Fruit fly (Drosophila melanogaster) whole organism, wandering third instar larva: ENCODE results near the gene trol.

Experiments
- CG32264 ChIP-seq: fragments of 200-800 bp; sonication (Bioruptor generic); optimal IDR thresholded peaks from 2 replicates; lab custom pipeline; 2016; ENCODE audit warnings: missing biosample characterization, missing genetic modification characterization
- CrebA ChIP-seq: fragments of 200-800 bp; sonication (Bioruptor generic); optimal IDR thresholded peaks from 2 replicates; lab custom pipeline; 2016; ENCODE audit warnings: missing biosample characterization, mild to moderate bottlenecking, missing genetic modification characterization, borderline replicate concordance
- Dfd ChIP-seq: fragments of >200 bp; optimal IDR thresholded peaks from 2 replicates; lab custom pipeline; 2017; ENCODE audit warnings: missing biosample characterization, missing genetic modification characterization
- Dif ChIP-seq: fragments of 200-275, 200-300 bp; sonication (Bioruptor generic); optimal IDR thresholded peaks from 2 replicates; lab custom pipeline; 2018; ENCODE audit warnings: missing biosample characterization, missing genetic modification characterization; ENCODE audit not compliant: partially characterized antibody
- GATAd ChIP-seq: sonication (Bioruptor generic); optimal IDR thresholded peaks from 2 replicates; lab custom pipeline; 2016; ENCODE audit warnings: missing biosample characterization, missing genetic modification characterization
- Hnf4 ChIP-seq: fragments of 200-800 bp; sonication (Bioruptor generic); optimal IDR thresholded peaks from 2 replicates; lab custom pipeline; 2016; ENCODE audit warnings: missing biosample characterization, mild to moderate bottlenecking, missing genetic modification characterization
- Hr78 ChIP-seq: fragments of >200 bp; optimal IDR thresholded peaks from 2 replicates; lab custom pipeline; 2017; ENCODE audit warnings: missing biosample characterization, missing genetic modification characterization
- Mio ChIP-seq: sonication (Bioruptor generic); optimal IDR thresholded peaks from 2 replicates; lab custom pipeline; 2016; ENCODE audit warnings: missing biosample characterization, missing genetic modification characterization
- Myc ChIP-seq: fragments of >200 bp; optimal IDR thresholded peaks from 2 replicates; lab custom pipeline; 2017
- N ChIP-seq: fragments of >200 bp; optimal IDR thresholded peaks from 2 replicates; lab custom pipeline; 2018; ENCODE audit warnings: missing biosample characterization, missing external identifiers, missing genetic modification characterization
- Rel ChIP-seq, 2 experiments: fragments of 200-800 bp; sonication (Bioruptor generic) in 1 of 2; optimal IDR thresholded peaks; 2 replicates in 1 of 2; 3 replicates in 1 of 2; lab custom pipeline; 2016 to 2019; ENCODE audit warnings: mild to moderate bottlenecking in 2 of 2, missing biosample characterization in 2 of 2, missing genetic modification characterization in 2 of 2, moderate library complexity in 1 of 2
- Sp1 ChIP-seq: fragments of 200-800 bp; sonication (Bioruptor generic); optimal IDR thresholded peaks from 3 replicates; lab custom pipeline; 2019; ENCODE audit warnings: missing biosample characterization, mild to moderate bottlenecking, missing genetic modification characterization, moderate library complexity
- Vsx2 ChIP-seq: fragments of 200-300, 225-300 bp; sonication (Bioruptor generic); optimal IDR thresholded peaks from 2 replicates; lab custom pipeline; 2018; ENCODE audit warnings: missing biosample characterization, missing genetic modification characterization; ENCODE audit not compliant: partially characterized antibody
- br ChIP-seq: fragments of 200-800 bp; sonication (Bioruptor generic); optimal IDR thresholded peaks from 2 replicates; lab custom pipeline; 2016; ENCODE audit warnings: missing biosample characterization, missing genetic modification characterization
- dl ChIP-seq, 2 experiments: fragments of 175-275, 200-275 bp in 1 of 2; fragments of 200-275 bp in 1 of 2; sonication (Bioruptor generic); optimal IDR thresholded peaks; lab custom pipeline; 2018; ENCODE audit warnings: mild to moderate bottlenecking in 2 of 2, missing biosample characterization in 2 of 2, missing genetic modification characterization in 2 of 2, moderate library complexity in 2 of 2; ENCODE audit not compliant: partially characterized antibody in 2 of 2, insufficient read depth in 1 of 2
- dmrt93B ChIP-seq: fragments of 200-800 bp; sonication (Bioruptor generic); optimal IDR thresholded peaks from 2 replicates; lab custom pipeline; 2018; ENCODE audit warnings: missing biosample characterization, mild to moderate bottlenecking, missing genetic modification characterization
- dsf ChIP-seq: sonication (Bioruptor generic); optimal IDR thresholded peaks from 2 replicates; lab custom pipeline; 2016; ENCODE audit warnings: missing biosample characterization, missing genetic modification characterization, borderline replicate concordance
- ey ChIP-seq: fragments of 200-800 bp; sonication (Bioruptor generic); optimal IDR thresholded peaks from 2 replicates; lab custom pipeline; 2016; ENCODE audit warnings: missing biosample characterization, missing genetic modification characterization
- foxo ChIP-seq, 2 experiments: fragments of 200-800 bp; sonication (Bioruptor generic); optimal IDR thresholded peaks; 2 replicates in 1 of 2; 3 replicates in 1 of 2; lab custom pipeline; 2016 to 2017; ENCODE audit warnings: missing biosample characterization in 2 of 2, missing genetic modification characterization in 2 of 2
- fru ChIP-seq: fragments of 200-800 bp; sonication (Bioruptor generic); optimal IDR thresholded peaks from 3 replicates; lab custom pipeline; 2016; ENCODE audit warnings: missing biosample characterization, mild to moderate bottlenecking, missing genetic modification characterization
- jim ChIP-seq: fragments of 175-275, 200-325 bp; sonication (Bioruptor generic); optimal IDR thresholded peaks from 2 replicates; lab custom pipeline; 2016; ENCODE audit warnings: missing biosample characterization, mild to moderate bottlenecking, missing genetic modification characterization
- pan ChIP-seq: fragments of >200 bp; optimal IDR thresholded peaks from 2 replicates; lab custom pipeline; 2017
- rgr ChIP-seq: fragments of 200-800 bp; sonication (Bioruptor generic); optimal IDR thresholded peaks from 3 replicates; lab custom pipeline; 2016; ENCODE audit warnings: missing biosample characterization, mild to moderate bottlenecking, missing genetic modification characterization
- sv ChIP-seq: fragments of 200-800 bp; sonication (Bioruptor generic); optimal IDR thresholded peaks from 3 replicates; lab custom pipeline; 2016; ENCODE audit warnings: missing biosample characterization, missing genetic modification characterization
- tai ChIP-seq: sonication (Bioruptor generic); optimal IDR thresholded peaks from 2 replicates; lab custom pipeline; 2016; ENCODE audit warnings: missing biosample characterization, missing genetic modification characterization
- usp ChIP-seq: fragments of >200 bp; optimal IDR thresholded peaks from 2 replicates; lab custom pipeline; 2017; ENCODE audit warnings: missing biosample characterization, missing genetic modification characterization
- woc ChIP-seq: sonication (Bioruptor generic); optimal IDR thresholded peaks from 2 replicates; lab custom pipeline; 2016; ENCODE audit warnings: missing biosample characterization, mild to moderate bottlenecking, missing genetic modification characterization

The trol gene

dm6 chrX:2434913-2435312 lies 110.3 kb downstream of the trol start:
- TF ChIP-seq sv (GFP tag; lab: Kevin White, UChicago) (no peak), jim (GFP tag; lab: Kevin White, UChicago) (no peak), Hr78 (GFP tag; lab: Kevin White, UChicago) (no peak), Mio (no peak), rgr (GFP tag; lab: Kevin White, UChicago) (no peak), br (GFP tag; lab: Kevin White, UChicago) (no peak), Hnf4 (GFP tag; lab: Kevin White, UChicago) (no peak), CrebA (no peak), fru (GFP tag; lab: Kevin White, UChicago) (no peak), N (GFP tag; lab: Kevin White, UChicago) (no peak), pan (lab: Kevin White, UChicago) (no peak)

dm6 chrX:2428903-2429302 lies 116.3 kb downstream of the trol start, which contains the start of gene gt:
Gene gt, minus strand, starts transcription at chrX:2428967.
- TF ChIP-seq CrebA (no peak), dmrt93B (GFP tag; lab: Kevin White, UChicago) (no peak), GATAd (GFP tag; lab: Kevin White, UChicago) (no peak), Dfd (GFP tag; lab: Kevin White, UChicago) (no peak), Myc (lab: Kevin White, UChicago) (no peak), Rel (GFP tag; optimal IDR thresholded peaks at IDR 0.05; lab: Kevin White, UChicago) (no peak), Rel (tag; optimal IDR thresholded peaks at IDR 0.05; lab: Kevin White, UChicago) (no peak), Dif (GFP tag; lab: Kevin White, UChicago) (no peak), ey (GFP tag; lab: Kevin White, UChicago) (no peak), dsf (GFP tag; lab: Kevin White, UChicago) (no peak), Hnf4 (GFP tag; lab: Kevin White, UChicago) (no peak), CG32264 (GFP tag; lab: Kevin White, UChicago) (no peak), Mio (no peak), pan (lab: Kevin White, UChicago) (no peak), Vsx2 (GFP tag; lab: Kevin White, UChicago) (no peak), Sp1 (no peak), woc (GFP tag; lab: Kevin White, UChicago) (no peak), tai (GFP tag; lab: Kevin White, UChicago) (no peak), N (GFP tag; lab: Kevin White, UChicago) (no peak), foxo (GFP tag; optimal IDR thresholded peaks at IDR 0.05; lab: Kevin White, UChicago) (no peak)

DNA sequence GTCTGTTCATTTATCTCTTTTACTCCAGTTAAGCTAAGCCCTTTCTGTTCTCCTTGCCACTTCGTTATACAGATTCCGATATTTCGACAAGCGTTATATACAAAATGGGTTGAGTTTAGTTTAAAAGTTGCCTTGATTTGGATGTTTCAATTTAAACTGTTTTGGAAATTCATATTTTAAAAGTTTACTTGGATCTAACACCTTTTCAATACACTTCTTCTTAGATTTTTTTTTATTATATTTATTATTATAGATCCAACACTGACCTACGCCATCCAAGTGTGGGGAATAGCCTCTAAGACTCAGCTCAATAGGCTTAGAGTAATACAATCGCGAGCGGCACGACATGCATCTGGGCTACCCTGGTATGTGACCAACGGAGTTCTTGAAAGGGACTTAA lies 119.5 kb downstream of the trol start, which contains the start of gene CG32797:
CG32797 (minus strand) TSS at position 101 of the 400 bp plus-strand sequence.
- no peak for TF ChIP-seq usp (GFP tag; lab: Kevin White, UChicago)
- TF ChIP-seq CrebA = no peak
- no peak for TF ChIP-seq pan (lab: Kevin White, UChicago)
- TF ChIP-seq Dfd (GFP tag; lab: Kevin White, UChicago) = no peak
- no peak for TF ChIP-seq GATAd (GFP tag; lab: Kevin White, UChicago)
- no peak for TF ChIP-seq tai (GFP tag; lab: Kevin White, UChicago)
- TF ChIP-seq foxo (GFP tag; optimal IDR thresholded peaks at IDR 0.05; lab: Kevin White, UChicago) = no peak
- TF ChIP-seq ey (GFP tag; lab: Kevin White, UChicago) = no peak
- no peak for TF ChIP-seq N (GFP tag; lab: Kevin White, UChicago)
- no peak for TF ChIP-seq dl (GFP tag; optimal IDR thresholded peaks at IDR 0.05; lab: Kevin White, UChicago; ENCODE audit: insufficient read depth in 1 of 2, partially characterized antibody in 2 of 2)
- no peak for TF ChIP-seq woc (GFP tag; lab: Kevin White, UChicago)
- TF ChIP-seq br (GFP tag; lab: Kevin White, UChicago) = no peak
